Worm (Caenorhabditis elegans) whole organism, L4 larva: ENCODE data around the gene D1005.2.

ENCODE experiments used
- F37D6.2 ChIP-seq: sonication (generic microtip); optimal IDR thresholded peaks from 2 replicates; lab custom pipeline; 2016; ENCODE audit warnings: mild to moderate bottlenecking, missing genetic modification characterization, missing compliant biosample characterization
- ceh-62 ChIP-seq: sonication (generic microtip); optimal IDR thresholded peaks from 2 replicates; lab custom pipeline; 2017; ENCODE audit warnings: missing biosample characterization, missing genetic modification characterization
- ceh-82 ChIP-seq: sonication (generic microtip); optimal IDR thresholded peaks from 2 replicates; lab custom pipeline; 2017; ENCODE audit warnings: missing biosample characterization, missing genetic modification characterization
- ces-1 ChIP-seq: fragments of 150-350 bp; sonication (generic microtip); optimal IDR thresholded peaks from 4 replicates; lab custom pipeline; 2014; ENCODE audit warnings: missing biosample characterization, missing genetic modification reagents, missing genetic modification characterization
- lin-13 ChIP-seq: fragments of 150-350 bp; optimal IDR thresholded peaks from 2 replicates; lab custom pipeline; 2014; ENCODE audit warnings: missing biosample characterization, missing genetic modification reagents, missing genetic modification characterization
- mep-1 ChIP-seq: fragments of 150-350 bp; sonication (generic microtip); optimal IDR thresholded peaks from 3 replicates; lab custom pipeline; 2014; ENCODE audit warnings: missing biosample characterization, missing genetic modification characterization
- nhr-10 ChIP-seq: fragments of 150-350 bp; optimal IDR thresholded peaks from 2 replicates; lab custom pipeline; 2014; ENCODE audit warnings: missing biosample characterization, missing genetic modification characterization
- nhr-25 ChIP-seq: sonication (generic microtip); optimal IDR thresholded peaks from 2 replicates; lab custom pipeline; 2017; ENCODE audit warnings: missing genetic modification characterization, mild to moderate bottlenecking, missing compliant biosample characterization, antibody characterized with exemption, moderate library complexity, borderline replicate concordance; ENCODE audit not compliant: insufficient read depth
- snpc-4 ChIP-seq: fragments of 150-350 bp; optimal IDR thresholded peaks from 2 replicates; lab custom pipeline; 2014; ENCODE audit warnings: missing biosample characterization, missing genetic modification characterization

DNA sequence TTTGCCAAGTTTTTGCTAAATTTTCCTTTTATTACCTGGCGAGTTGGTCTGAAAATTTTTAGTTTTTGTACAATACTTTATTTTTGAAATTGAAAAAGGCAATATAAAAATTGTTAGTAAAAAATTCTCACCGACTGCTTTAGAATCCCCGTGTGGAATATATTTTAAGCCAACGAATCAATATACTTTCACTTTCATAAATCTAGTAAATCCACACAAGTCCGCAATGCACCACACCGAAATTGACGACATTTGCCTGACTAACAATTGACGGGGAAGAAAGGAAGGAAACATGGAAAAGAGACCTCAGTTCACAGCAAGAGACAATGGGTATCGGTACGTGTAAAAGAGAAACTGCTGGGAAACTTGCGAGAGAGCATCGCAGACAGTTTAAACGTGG is 40.7 kb downstream of the D1005.2 start:
- TF ChIP-seq mep-1 (tag; lab: Kevin White, UChicago) (no peak), nhr-10 (no peak), lin-13 (no peak), ces-1 (no peak), ceh-82 (tag; lab: Kevin White, UChicago) (no peak), F37D6.2 (tag; lab: Kevin White, UChicago) (no peak), ceh-62 (tag; lab: Kevin White, UChicago) (no peak), snpc-4 (tag; lab: Kevin White, UChicago) (no peak), nhr-25 (tag; lab: Kevin White, UChicago) (no peak)
